Fruit fly (Drosophila melanogaster) whole organism, wandering third instar larva: ENCODE results near the gene CG13722.

Experiments
- CG9705 ChIP-seq: fragments of 200-800 bp; sonication (Bioruptor generic); optimal IDR thresholded peaks from 2 replicates; lab custom pipeline; 2018; ENCODE audit warnings: missing biosample characterization, mild to moderate bottlenecking, missing genetic modification characterization
- CrebA ChIP-seq: fragments of 200-800 bp; sonication (Bioruptor generic); optimal IDR thresholded peaks from 2 replicates; lab custom pipeline; 2016; ENCODE audit warnings: missing biosample characterization, mild to moderate bottlenecking, missing genetic modification characterization, borderline replicate concordance
- Dfd ChIP-seq: fragments of >200 bp; optimal IDR thresholded peaks from 2 replicates; lab custom pipeline; 2017; ENCODE audit warnings: missing biosample characterization, missing genetic modification characterization
- Dif ChIP-seq: fragments of 200-275, 200-300 bp; sonication (Bioruptor generic); optimal IDR thresholded peaks from 2 replicates; lab custom pipeline; 2018; ENCODE audit warnings: missing biosample characterization, missing genetic modification characterization; ENCODE audit not compliant: partially characterized antibody
- GATAd ChIP-seq: sonication (Bioruptor generic); optimal IDR thresholded peaks from 2 replicates; lab custom pipeline; 2016; ENCODE audit warnings: missing biosample characterization, missing genetic modification characterization
- HLH106 ChIP-seq: fragments of 200-800 bp; optimal IDR thresholded peaks from 3 replicates; lab custom pipeline; 2019; ENCODE audit warnings: missing biosample characterization, mild to moderate bottlenecking, missing genetic modification characterization, moderate library complexity
- Hnf4 ChIP-seq: fragments of 200-800 bp; sonication (Bioruptor generic); optimal IDR thresholded peaks from 2 replicates; lab custom pipeline; 2016; ENCODE audit warnings: missing biosample characterization, mild to moderate bottlenecking, missing genetic modification characterization
- Hr78 ChIP-seq: fragments of >200 bp; optimal IDR thresholded peaks from 2 replicates; lab custom pipeline; 2017; ENCODE audit warnings: missing biosample characterization, missing genetic modification characterization
- Hr83 ChIP-seq: fragments of 200-300 bp; sonication (Bioruptor generic); optimal IDR thresholded peaks from 2 replicates; lab custom pipeline; 2016; ENCODE audit warnings: missing biosample characterization, mild to moderate bottlenecking, missing genetic modification characterization, moderate library complexity; ENCODE audit not compliant: poor library complexity, severe bottlenecking
- Jra ChIP-seq: sonication (Bioruptor generic); optimal IDR thresholded peaks from 2 replicates; lab custom pipeline; 2016; ENCODE audit warnings: missing biosample characterization, missing genetic modification characterization
- Mio ChIP-seq: sonication (Bioruptor generic); optimal IDR thresholded peaks from 2 replicates; lab custom pipeline; 2016; ENCODE audit warnings: missing biosample characterization, missing genetic modification characterization
- Myc ChIP-seq: fragments of >200 bp; optimal IDR thresholded peaks from 2 replicates; lab custom pipeline; 2017
- N ChIP-seq: fragments of >200 bp; optimal IDR thresholded peaks from 2 replicates; lab custom pipeline; 2018; ENCODE audit warnings: missing biosample characterization, missing external identifiers, missing genetic modification characterization
- OdsH ChIP-seq: fragments of 200-800 bp; sonication (Bioruptor generic); optimal IDR thresholded peaks from 2 replicates; lab custom pipeline; 2016; ENCODE audit warnings: missing biosample characterization, mild to moderate bottlenecking, missing genetic modification characterization
- Rel ChIP-seq, 2 experiments: fragments of 200-800 bp; sonication (Bioruptor generic) in 1 of 2; optimal IDR thresholded peaks; 2 replicates in 1 of 2; 3 replicates in 1 of 2; lab custom pipeline; 2016 to 2019; ENCODE audit warnings: mild to moderate bottlenecking in 2 of 2, missing biosample characterization in 2 of 2, missing genetic modification characterization in 2 of 2, moderate library complexity in 1 of 2
- Sp1 ChIP-seq: fragments of 200-800 bp; sonication (Bioruptor generic); optimal IDR thresholded peaks from 3 replicates; lab custom pipeline; 2019; ENCODE audit warnings: missing biosample characterization, mild to moderate bottlenecking, missing genetic modification characterization, moderate library complexity
- Vsx2 ChIP-seq: fragments of 200-300, 225-300 bp; sonication (Bioruptor generic); optimal IDR thresholded peaks from 2 replicates; lab custom pipeline; 2018; ENCODE audit warnings: missing biosample characterization, missing genetic modification characterization; ENCODE audit not compliant: partially characterized antibody
- brk ChIP-seq: fragments of 200-800 bp; sonication (Bioruptor generic); optimal IDR thresholded peaks from 2 replicates; lab custom pipeline; 2016; ENCODE audit warnings: missing biosample characterization, mild to moderate bottlenecking, missing genetic modification characterization
- dl ChIP-seq, 2 experiments: fragments of 175-275, 200-275 bp in 1 of 2; fragments of 200-275 bp in 1 of 2; sonication (Bioruptor generic); optimal IDR thresholded peaks; lab custom pipeline; 2018; ENCODE audit warnings: mild to moderate bottlenecking in 2 of 2, missing biosample characterization in 2 of 2, missing genetic modification characterization in 2 of 2, moderate library complexity in 2 of 2; ENCODE audit not compliant: partially characterized antibody in 2 of 2, insufficient read depth in 1 of 2
- dmrt93B ChIP-seq: fragments of 200-800 bp; sonication (Bioruptor generic); optimal IDR thresholded peaks from 2 replicates; lab custom pipeline; 2018; ENCODE audit warnings: missing biosample characterization, mild to moderate bottlenecking, missing genetic modification characterization
- dsf ChIP-seq: sonication (Bioruptor generic); optimal IDR thresholded peaks from 2 replicates; lab custom pipeline; 2016; ENCODE audit warnings: missing biosample characterization, missing genetic modification characterization, borderline replicate concordance
- ey ChIP-seq: fragments of 200-800 bp; sonication (Bioruptor generic); optimal IDR thresholded peaks from 2 replicates; lab custom pipeline; 2016; ENCODE audit warnings: missing biosample characterization, missing genetic modification characterization
- foxo ChIP-seq, 2 experiments: fragments of 200-800 bp; sonication (Bioruptor generic); optimal IDR thresholded peaks; 2 replicates in 1 of 2; 3 replicates in 1 of 2; lab custom pipeline; 2016 to 2017; ENCODE audit warnings: missing biosample characterization in 2 of 2, missing genetic modification characterization in 2 of 2
- h ChIP-seq: fragments of 200-800 bp; sonication (Bioruptor generic); optimal IDR thresholded peaks from 3 replicates; lab custom pipeline; 2016; ENCODE audit warnings: missing biosample characterization, mild to moderate bottlenecking, missing genetic modification characterization
- jim ChIP-seq: fragments of 175-275, 200-325 bp; sonication (Bioruptor generic); optimal IDR thresholded peaks from 2 replicates; lab custom pipeline; 2016; ENCODE audit warnings: missing biosample characterization, mild to moderate bottlenecking, missing genetic modification characterization
- lola ChIP-seq: fragments of >200 bp; optimal IDR thresholded peaks from 2 replicates; lab custom pipeline; 2017; ENCODE audit warnings: missing biosample characterization, missing genetic modification characterization
- pan ChIP-seq: fragments of >200 bp; optimal IDR thresholded peaks from 2 replicates; lab custom pipeline; 2017
- psq ChIP-seq: fragments of 200-800 bp; sonication (Bioruptor generic); optimal IDR thresholded peaks from 3 replicates; lab custom pipeline; 2017; ENCODE audit warnings: missing biosample characterization, mild to moderate bottlenecking, missing genetic modification characterization, moderate library complexity
- rgr ChIP-seq: fragments of 200-800 bp; sonication (Bioruptor generic); optimal IDR thresholded peaks from 3 replicates; lab custom pipeline; 2016; ENCODE audit warnings: missing biosample characterization, mild to moderate bottlenecking, missing genetic modification characterization
- sage ChIP-seq: fragments of 200-800 bp; sonication (Bioruptor generic); optimal IDR thresholded peaks from 2 replicates; lab custom pipeline; 2016; ENCODE audit warnings: missing biosample characterization, mild to moderate bottlenecking, missing genetic modification characterization
- sv ChIP-seq: fragments of 200-800 bp; sonication (Bioruptor generic); optimal IDR thresholded peaks from 3 replicates; lab custom pipeline; 2016; ENCODE audit warnings: missing biosample characterization, missing genetic modification characterization
- tai ChIP-seq: sonication (Bioruptor generic); optimal IDR thresholded peaks from 2 replicates; lab custom pipeline; 2016; ENCODE audit warnings: missing biosample characterization, missing genetic modification characterization
- usp ChIP-seq: fragments of >200 bp; optimal IDR thresholded peaks from 2 replicates; lab custom pipeline; 2017; ENCODE audit warnings: missing biosample characterization, missing genetic modification characterization
- woc ChIP-seq: sonication (Bioruptor generic); optimal IDR thresholded peaks from 2 replicates; lab custom pipeline; 2016; ENCODE audit warnings: missing biosample characterization, mild to moderate bottlenecking, missing genetic modification characterization

Gene CG13722

DNA sequence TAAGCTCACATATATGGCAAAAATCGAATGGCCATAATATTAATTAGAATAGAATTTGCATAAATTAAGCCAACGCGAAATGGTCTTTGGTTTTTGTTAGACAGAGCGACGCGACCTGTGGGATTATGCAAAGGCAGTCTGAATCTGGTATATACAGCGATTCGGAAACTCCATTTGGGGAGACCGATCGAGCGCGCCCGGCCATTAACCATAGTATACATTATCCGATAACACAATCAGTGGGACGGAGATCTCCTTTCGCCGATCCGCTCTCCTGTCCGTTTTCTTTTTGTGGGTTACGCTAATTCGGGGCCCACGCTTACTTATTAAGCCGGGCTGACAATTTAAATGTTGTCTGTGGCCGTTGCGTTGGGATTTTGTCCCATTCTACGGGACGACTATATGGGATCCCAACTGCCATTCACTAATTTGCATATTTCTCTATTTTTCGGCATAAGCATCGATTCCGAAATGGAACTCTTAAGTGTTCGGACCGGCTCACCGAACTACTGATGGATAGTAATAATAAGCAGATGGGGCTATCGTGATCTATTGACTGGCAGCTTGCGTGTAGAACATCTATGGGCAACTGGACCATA lies 13.0 kb downstream of the CG13722 start:
- TF ChIP-seq Mio (GFP tag; lab: Kevin White, UChicago), result no peak
- TF ChIP-seq woc (GFP tag; lab: Kevin White, UChicago), result no peak
- no peak for TF ChIP-seq jim (GFP tag; lab: Kevin White, UChicago)
- TF ChIP-seq pan, result no peak
- TF ChIP-seq dmrt93B, result no peak
- TF ChIP-seq HLH106, result no peak
- TF ChIP-seq Dfd, result no peak
- TF ChIP-seq Sp1 (GFP tag; lab: Kevin White, UChicago), result no peak
- TF ChIP-seq tai (GFP tag; lab: Kevin White, UChicago), result no peak
- no peak for TF ChIP-seq Hr78
- no peak for TF ChIP-seq h

DNA sequence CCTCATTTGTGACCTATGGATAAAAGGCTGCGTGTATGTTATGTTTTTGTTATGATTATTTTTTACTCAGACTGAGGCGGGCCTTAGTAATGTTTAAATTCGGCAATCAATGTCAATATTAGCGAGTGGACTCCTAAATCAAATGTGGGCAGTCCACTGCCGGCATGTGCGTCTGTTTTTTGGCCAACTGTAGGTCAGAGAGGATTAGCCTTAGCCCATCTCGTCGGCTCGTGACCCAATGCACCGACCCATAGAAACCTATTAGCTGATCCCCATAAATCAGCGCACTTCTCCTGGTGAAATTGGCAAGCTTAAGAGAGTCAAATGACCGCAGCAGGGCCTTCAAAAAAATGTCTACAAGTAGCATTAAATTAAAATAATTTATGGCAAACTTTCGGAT lies 15.1 kb downstream of the CG13722 start:
- no peak for TF ChIP-seq jim (GFP tag; lab: Kevin White, UChicago)
- no peak for TF ChIP-seq lola
- no peak for TF ChIP-seq sage (GFP tag; lab: Kevin White, UChicago)
- TF ChIP-seq GATAd (GFP tag; lab: Kevin White, UChicago), result no peak
- TF ChIP-seq CrebA (GFP tag; lab: Kevin White, UChicago), result no peak
- TF ChIP-seq rgr (GFP tag; lab: Kevin White, UChicago), result no peak
- TF ChIP-seq HLH106, result no peak
- no peak for TF ChIP-seq Hr78
- no peak for TF ChIP-seq Vsx2 (GFP tag; lab: Kevin White, UChicago)
- no peak for TF ChIP-seq N (GFP tag; lab: Kevin White, UChicago)
- TF ChIP-seq foxo (GFP tag; optimal IDR thresholded peaks at IDR 0.05; lab: Kevin White, UChicago), result no peak
- no peak for TF ChIP-seq Dfd
- no peak for TF ChIP-seq Myc
- no peak for TF ChIP-seq tai (GFP tag; lab: Kevin White, UChicago)

DNA sequence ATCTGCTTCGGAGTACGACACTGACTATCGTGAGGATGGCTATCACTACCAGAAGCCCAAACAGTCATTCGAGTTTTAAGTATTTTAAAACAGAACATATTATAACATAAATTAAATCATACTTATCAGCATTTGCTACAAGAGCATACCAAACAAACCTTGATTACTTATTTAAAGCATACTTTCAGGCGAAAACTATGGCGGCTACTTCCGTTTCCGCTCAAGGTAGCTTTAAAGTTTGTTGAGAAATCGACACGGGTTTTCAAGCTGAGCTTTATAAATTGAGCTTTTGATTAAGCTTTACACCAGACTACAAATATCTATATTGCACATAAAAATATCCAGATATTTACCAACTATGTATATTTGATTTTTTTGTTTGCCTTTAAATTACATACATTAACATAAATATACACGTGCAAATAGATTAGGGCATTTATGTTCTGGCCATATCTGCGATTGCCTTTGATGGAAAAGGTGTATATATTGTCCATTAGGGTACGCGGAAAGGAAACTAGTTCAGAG lies 15.8 kb downstream of the CG13722 start:
- peak; percentile 78 for TF ChIP-seq sv
- TF ChIP-seq dmrt93B, result peak; percentile 2
- no peak for TF ChIP-seq CG9705 (GFP tag; lab: Kevin White, UChicago)
- TF ChIP-seq OdsH (GFP tag; lab: Kevin White, UChicago), result no peak
- no peak for TF ChIP-seq Jra (GFP tag; lab: Kevin White, UChicago)
- TF ChIP-seq jim (GFP tag; lab: Kevin White, UChicago), result no peak
- no peak for TF ChIP-seq woc (GFP tag; lab: Kevin White, UChicago)
- TF ChIP-seq Hnf4 (GFP tag; lab: Kevin White, UChicago), result no peak
- TF ChIP-seq Hr78, result no peak
- TF ChIP-seq rgr (GFP tag; lab: Kevin White, UChicago), result peak; percentile 40
- TF ChIP-seq h, result peak; percentile 23
- no peak for TF ChIP-seq GATAd (GFP tag; lab: Kevin White, UChicago)
- no peak for TF ChIP-seq psq
- no peak for TF ChIP-seq tai (GFP tag; lab: Kevin White, UChicago)
- no peak for TF ChIP-seq Mio (GFP tag; lab: Kevin White, UChicago)
- TF ChIP-seq dl (GFP tag; optimal IDR thresholded peaks at IDR 0.05; lab: Kevin White, UChicago; ENCODE audit: insufficient read depth in 1 of 2, partially characterized antibody in 2 of 2), result no peak

DNA sequence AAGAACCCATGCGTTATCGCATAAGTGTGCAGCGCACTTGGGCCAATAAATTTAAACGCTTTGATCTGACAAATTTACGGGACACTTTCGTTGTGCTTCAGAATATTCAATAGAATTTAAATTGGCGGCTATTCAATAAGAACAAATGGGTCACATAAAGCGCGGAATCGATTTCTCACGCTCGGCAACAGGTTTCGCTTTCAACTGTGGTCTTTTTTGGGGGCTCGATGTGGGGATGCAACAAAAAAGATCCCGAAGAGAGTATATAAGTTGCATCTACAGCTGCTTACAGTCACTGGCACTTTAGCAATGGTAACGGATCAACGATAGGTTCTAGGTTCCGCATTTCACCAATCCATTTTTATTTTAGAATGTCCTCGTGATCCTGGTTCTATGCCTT lies 18.0 kb downstream of the CG13722 start, which contains the start of gene CG11349:
Gene CG11349, plus strand, starts transcription at position 301 of the 400 bp plus-strand sequence.
- TF ChIP-seq dsf (no peak), Mio (GFP tag; lab: Kevin White, UChicago) (no peak), h (no peak), foxo (GFP tag; optimal IDR thresholded peaks at IDR 0.05; lab: Kevin White, UChicago) (no peak), Hr78 (no peak), woc (GFP tag; lab: Kevin White, UChicago) (no peak), usp (no peak), Rel (GFP tag; optimal IDR thresholded peaks at IDR 0.05; lab: Kevin White, UChicago) (no peak), Rel (tag; optimal IDR thresholded peaks at IDR 0.05; lab: Kevin White, UChicago) (no peak), ey (GFP tag; lab: Kevin White, UChicago) (no peak), Dif (GFP tag; lab: Kevin White, UChicago) (no peak), GATAd (GFP tag; lab: Kevin White, UChicago) (no peak), Myc (no peak), jim (GFP tag; lab: Kevin White, UChicago) (no peak), dl (GFP tag; optimal IDR thresholded peaks at IDR 0.05; lab: Kevin White, UChicago; ENCODE audit: insufficient read depth in 1 of 2, partially characterized antibody in 2 of 2) (no peak), Hr83 (GFP tag; lab: Kevin White, UChicago) (no peak), brk (GFP tag; lab: Kevin White, UChicago) (no peak), sage (GFP tag; lab: Kevin White, UChicago) (no peak)
